Fruit fly (Drosophila melanogaster): ENCODE measurements around the gene smo.
A peak's percentile ranks its signal among the peaks of the same experiment; 100 is the strongest.

Gene smo

dm6 chr2L:243819-244218 lies 33.6 kb upstream of the smo start:
- TF ChIP-seq CG13204 (GFP tag; optimal IDR thresholded peaks at IDR 0.05) (no peak), CG4496 (GFP tag; IDR thresholded peaks at IDR 0.05) (peak; percentile 80), CG12605 (GFP tag; IDR thresholded peaks at IDR 0.05) (0 out of 2 replicates have a peak, but pooled peaks have one; percentile 22), fd96Ca (GFP tag; IDR thresholded peaks at IDR 0.05) (peak; percentile 85), CG8159 (tag; optimal IDR thresholded peaks at IDR 0.05) (no peak), CG14655 (GFP tag; optimal IDR thresholded peaks at IDR 0.05) (no peak), rn (GFP tag; IDR thresholded peaks at IDR 0.05) (peak; percentile 56; the same call in 1 of the 2 replicates), Ets98B (GFP tag; IDR thresholded peaks at IDR 0.05) (peak; percentile 88), Pif1A (GFP tag; optimal IDR thresholded peaks at IDR 0.05) (no peak), EcR (GFP tag; optimal IDR thresholded peaks at IDR 0.05) (no peak), CG32121 (GFP tag; IDR thresholded peaks at IDR 0.05) (peak; percentile 83)

dm6 chr2L:244559-244958 lies 32.8 kb upstream of the smo start:
- no peak for TF ChIP-seq D1 (tag; optimal IDR thresholded peaks at IDR 0.05)
- TF ChIP-seq EcR (GFP tag; optimal IDR thresholded peaks at IDR 0.05) = no peak
- no peak for TF ChIP-seq CG8159 (tag; optimal IDR thresholded peaks at IDR 0.05)
- TF ChIP-seq fd96Ca (GFP tag; IDR thresholded peaks at IDR 0.05) = no peak
- no peak for TF ChIP-seq CG9948 (tag; optimal IDR thresholded peaks at IDR 0.05)
- no peak for TF ChIP-seq CG14655 (GFP tag; optimal IDR thresholded peaks at IDR 0.05)
- no peak for TF ChIP-seq Ets98B (GFP tag; IDR thresholded peaks at IDR 0.05)
- no peak for TF ChIP-seq Pif1B (GFP tag; optimal IDR thresholded peaks at IDR 0.05)
- TF ChIP-seq CG4496 (GFP tag; IDR thresholded peaks at IDR 0.05) = no peak
- no peak for TF ChIP-seq Pif1A (GFP tag; optimal IDR thresholded peaks at IDR 0.05)

dm6 chr2L:246656-247340 lies 30.6 kb upstream of the smo start:
- no peak for TF ChIP-seq CG10348 (GFP tag; IDR thresholded peaks at IDR 0.05)
- no peak for TF ChIP-seq CG9948 (tag; optimal IDR thresholded peaks at IDR 0.05)
- TF ChIP-seq CG17806 (tag; optimal IDR thresholded peaks at IDR 0.05) = peak; percentile 41
- TF ChIP-seq EcR (GFP tag; optimal IDR thresholded peaks at IDR 0.05) = peak; percentile 84
- TF ChIP-seq Ets98B (GFP tag; IDR thresholded peaks at IDR 0.05) = peak; percentile 88
- TF ChIP-seq CG8301 (tag; optimal IDR thresholded peaks at IDR 0.05) = peak; percentile 25
- TF ChIP-seq CG32121 (GFP tag; IDR thresholded peaks at IDR 0.05) = peak; percentile 85; the same call in 1 of the 2 replicates
- peak; percentile 82 for TF ChIP-seq fd96Ca (GFP tag; IDR thresholded peaks at IDR 0.05)
- peak; percentile 76 for TF ChIP-seq Pif1B (GFP tag; optimal IDR thresholded peaks at IDR 0.05)
- TF ChIP-seq CG34367 (tag; optimal IDR thresholded peaks at IDR 0.05) = peak; percentile 58
- TF ChIP-seq CG8159 (tag; optimal IDR thresholded peaks at IDR 0.05) = peak; percentile 54
- TF ChIP-seq Snoo (tag; optimal IDR thresholded peaks at IDR 0.05) = peak; percentile 55
- peak; percentile 86 for TF ChIP-seq gl (tag; optimal IDR thresholded peaks at IDR 0.05)
- peak; percentile 80 for TF ChIP-seq Pif1A (GFP tag; optimal IDR thresholded peaks at IDR 0.05)
- no peak for TF ChIP-seq D1 (tag; optimal IDR thresholded peaks at IDR 0.05)
- TF ChIP-seq CG4496 (GFP tag; IDR thresholded peaks at IDR 0.05) = peak; percentile 87; the same call in 2 of the 3 replicates
- peak; percentile 20; the same call in 1 of the 2 replicates for TF ChIP-seq rn (GFP tag; IDR thresholded peaks at IDR 0.05)
- TF ChIP-seq CG14655 (GFP tag; optimal IDR thresholded peaks at IDR 0.05) = peak; percentile 50
- peak; percentile 61 for TF ChIP-seq CG15710 (tag; optimal IDR thresholded peaks at IDR 0.05)
- TF ChIP-seq CG13204 (GFP tag; optimal IDR thresholded peaks at IDR 0.05) = peak; percentile 90
- peak; percentile 95 for TF ChIP-seq CG12605 (GFP tag; IDR thresholded peaks at IDR 0.05)

dm6 chr2L:247432-247831 lies 29.9 kb upstream of the smo start:
- peak; percentile 94 for TF ChIP-seq EcR (GFP tag; optimal IDR thresholded peaks at IDR 0.05)
- TF ChIP-seq Snoo (tag; optimal IDR thresholded peaks at IDR 0.05) = no peak

- TF ChIP-seq gl (tag; optimal IDR thresholded peaks at IDR 0.05) (no peak), Pif1B (GFP tag; optimal IDR thresholded peaks at IDR 0.05) (peak; percentile 77), CG14655 (GFP tag; optimal IDR thresholded peaks at IDR 0.05) (peak; percentile 80), CG8301 (tag; optimal IDR thresholded peaks at IDR 0.05) (peak; percentile 53), CG15710 (tag; optimal IDR thresholded peaks at IDR 0.05) (peak; percentile 55), Pif1A (GFP tag; optimal IDR thresholded peaks at IDR 0.05) (peak; percentile 55), CG17806 (tag; optimal IDR thresholded peaks at IDR 0.05) (peak; percentile 46), CG8159 (tag; optimal IDR thresholded peaks at IDR 0.05) (peak; percentile 77), Snoo (tag; optimal IDR thresholded peaks at IDR 0.05) (peak; percentile 70), CG12605 (GFP tag; IDR thresholded peaks at IDR 0.05) (no peak), Ets98B (GFP tag; IDR thresholded peaks at IDR 0.05) (peak; percentile 56; the same call in 1 of the 2 replicates), EcR (GFP tag; optimal IDR thresholded peaks at IDR 0.05) (no peak), fd96Ca (GFP tag; IDR thresholded peaks at IDR 0.05) (peak; percentile 35; the same call in 1 of the 3 replicates), D1 (tag; optimal IDR thresholded peaks at IDR 0.05) (peak; percentile 24), CG10348 (GFP tag; IDR thresholded peaks at IDR 0.05) (no peak), CG13204 (GFP tag; optimal IDR thresholded peaks at IDR 0.05) (no peak), CG34367 (tag; optimal IDR thresholded peaks at IDR 0.05) (peak; percentile 40), CG32121 (GFP tag; IDR thresholded peaks at IDR 0.05) (0 out of 2 replicates have a peak, but pooled peaks have one; percentile 32), CG9948 (tag; optimal IDR thresholded peaks at IDR 0.05) (peak; percentile 67), rn (GFP tag; IDR thresholded peaks at IDR 0.05) (no peak), CG4496 (GFP tag; IDR thresholded peaks at IDR 0.05) (peak; percentile 55)
These were observed 29.4 kb upstream of the smo start for dm6 chr2L:247845-248473.
